Fruit fly (Drosophila melanogaster): ENCODE data around the gene Sgsf.
A peak's percentile ranks its signal among the peaks of the same experiment; 100 is the strongest.

Gene Sgsf

DNA sequence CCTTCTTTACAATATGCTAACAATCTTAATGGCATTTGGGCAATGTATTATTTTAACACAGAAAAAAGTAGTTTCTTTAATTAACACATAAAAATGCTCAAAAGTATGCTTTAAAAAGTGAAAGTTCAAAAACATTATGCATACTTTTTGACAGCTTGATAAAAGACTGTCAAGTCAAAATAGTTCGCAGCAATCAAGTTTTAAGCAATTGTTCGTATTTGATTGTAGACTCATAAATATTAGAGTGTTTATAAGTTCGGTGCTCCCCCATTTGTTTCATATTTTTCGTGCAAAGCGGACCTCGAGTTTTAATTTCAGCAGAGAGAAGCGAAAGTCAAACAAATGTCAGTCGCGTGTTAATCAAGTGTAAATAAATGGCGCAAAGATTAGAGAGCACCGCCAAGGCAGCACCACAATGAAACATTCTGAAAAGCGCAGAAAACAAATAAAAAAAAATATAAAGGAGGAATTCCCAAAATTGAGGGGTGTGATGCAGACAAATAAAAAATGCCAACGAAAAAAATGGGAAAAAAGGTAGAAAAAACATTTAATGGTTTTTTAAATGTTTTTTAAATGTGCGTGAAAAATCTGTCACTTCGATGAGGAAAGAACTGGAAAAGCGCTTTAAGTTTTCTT lies 3.6 kb downstream of the Sgsf start (continued):
- TF ChIP-seq Met (GFP tag; optimal IDR thresholded peaks at IDR 0.05) (peak; percentile 50), fd59A (GFP tag; optimal IDR thresholded peaks at IDR 0.05) (no peak), CG6163 (GFP tag; IDR thresholded peaks at IDR 0.05) (no peak), Lpt (GFP tag; optimal IDR thresholded peaks at IDR 0.05) (no peak), dsx (GFP tag; optimal IDR thresholded peaks at IDR 0.05; ENCODE audit: poor library complexity, severe bottlenecking) (no peak), CG10669 (GFP tag; optimal IDR thresholded peaks at IDR 0.05) (no peak), Hr4 (GFP tag; optimal IDR thresholded peaks at IDR 0.05) (no peak), svp (GFP tag) (peak; percentile 85), CG11762 (GFP tag; optimal IDR thresholded peaks at IDR 0.05; ENCODE audit: insufficient read depth) (no peak), CG32006 (GFP tag; optimal IDR thresholded peaks at IDR 0.05) (no peak), vri (GFP tag; optimal IDR thresholded peaks at IDR 0.05) (no peak), acj6 (GFP tag; optimal IDR thresholded peaks at IDR 0.05) (no peak), Smox (GFP tag; optimal IDR thresholded peaks at IDR 0.05) (peak; percentile 18), CG4318 (GFP tag; optimal IDR thresholded peaks at IDR 0.05) (no peak), topi (GFP tag; optimal IDR thresholded peaks at IDR 0.05) (peak; percentile 45), spab (GFP tag; optimal IDR thresholded peaks at IDR 0.05) (no peak), Eip75B (GFP tag; optimal IDR thresholded peaks at IDR 0.05) (no peak), lz (GFP tag; optimal IDR thresholded peaks at IDR 0.05) (peak; percentile 24), CG11902 (GFP tag; optimal IDR thresholded peaks at IDR 0.05) (no peak), CG1621 (tag; optimal IDR thresholded peaks at IDR 0.05) (no peak), CG3919 (GFP tag; optimal IDR thresholded peaks at IDR 0.05) (no peak), Hr38 (GFP tag; optimal IDR thresholded peaks at IDR 0.05) (no peak), CG6808 (GFP tag; optimal IDR thresholded peaks at IDR 0.05) (no peak), esn (GFP tag; optimal IDR thresholded peaks at IDR 0.05) (peak; percentile 51)

DNA sequence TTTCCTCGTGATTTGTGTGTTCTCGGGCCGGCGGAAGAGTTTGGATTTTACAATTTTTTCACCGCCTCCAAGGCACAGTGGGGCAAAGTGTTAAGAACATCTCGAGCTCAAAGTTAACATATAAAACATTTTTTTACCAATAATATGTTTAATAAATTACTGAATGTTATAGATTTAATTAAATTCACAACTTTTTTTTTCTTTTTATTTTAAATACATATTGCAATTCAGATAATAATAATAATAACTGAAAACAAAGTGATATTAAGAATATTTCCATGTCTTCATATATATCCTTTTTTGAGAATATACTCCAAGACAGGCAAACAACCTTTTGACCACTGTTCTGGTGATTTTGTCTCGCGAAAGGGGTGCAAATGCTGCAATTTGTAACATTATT lies 4.5 kb downstream of the Sgsf start:
- TF ChIP-seq svp (GFP tag) (peak; percentile 3), Sox102F (GFP tag; optimal IDR thresholded peaks at IDR 0.05) (no peak), spab (GFP tag; optimal IDR thresholded peaks at IDR 0.05) (no peak)

DNA sequence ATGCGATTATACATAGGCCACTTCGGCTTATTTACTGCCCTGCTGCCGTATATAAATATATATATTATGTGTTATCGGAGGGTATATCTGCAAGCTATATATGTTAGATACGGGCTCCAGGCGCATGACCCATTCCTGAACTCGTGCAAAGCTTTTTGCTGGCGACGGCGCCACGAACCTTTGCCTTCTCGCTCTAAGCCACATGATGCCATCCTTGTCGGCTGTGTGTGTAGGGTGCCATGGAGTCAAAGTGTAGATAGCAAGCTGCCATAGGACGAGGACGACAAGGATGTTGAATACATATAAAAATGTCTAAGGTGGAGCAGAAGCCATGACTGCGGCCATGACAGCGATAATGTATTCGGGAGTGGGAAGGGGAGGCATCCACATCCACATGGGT lies 6.2 kb downstream of the Sgsf start:
- TF ChIP-seq Lpt (GFP tag; optimal IDR thresholded peaks at IDR 0.05) = no peak
- TF ChIP-seq svp (GFP tag) = peak; percentile 28

DNA sequence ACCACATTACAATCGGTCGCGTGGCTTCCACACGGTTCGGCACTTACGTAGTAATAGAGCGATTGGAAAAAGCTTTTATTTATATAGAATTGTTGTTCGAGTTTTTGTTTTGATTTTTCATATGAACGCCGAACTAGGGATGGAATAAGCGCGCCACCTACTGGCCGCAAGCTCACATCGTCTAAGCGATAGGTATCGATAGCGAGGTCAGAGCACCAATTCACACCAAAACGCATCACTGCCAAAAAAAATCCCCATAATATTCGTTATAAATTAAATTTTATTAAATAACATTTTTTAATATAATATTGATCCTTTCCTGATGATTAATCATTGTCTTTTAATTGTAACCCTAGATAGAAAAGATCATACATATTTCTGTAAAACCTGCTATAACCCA lies 9.0 kb downstream of the Sgsf start, which contains the start of gene CG10038:
Gene CG10038, minus strand, starts transcription at position 148 of the 400 bp plus-strand sequence.
- peak; percentile 45 for TF ChIP-seq esn (GFP tag; optimal IDR thresholded peaks at IDR 0.05)
- TF ChIP-seq Hr39 (GFP tag; optimal IDR thresholded peaks at IDR 0.05) = peak; percentile 21
- TF ChIP-seq pdm3 (GFP tag; optimal IDR thresholded peaks at IDR 0.05) = peak; percentile 35
- TF ChIP-seq salr (GFP tag; optimal IDR thresholded peaks at IDR 0.05) = no peak
- no peak for TF ChIP-seq Eip78C (GFP tag)
- TF ChIP-seq Sox15 (GFP tag; optimal IDR thresholded peaks at IDR 0.05) = no peak
- TF ChIP-seq Met (GFP tag; optimal IDR thresholded peaks at IDR 0.05) = peak; percentile 28
- no peak for TF ChIP-seq Sox102F (GFP tag; optimal IDR thresholded peaks at IDR 0.05)
- peak; percentile 18 for TF ChIP-seq CG6792 (GFP tag; optimal IDR thresholded peaks at IDR 0.05)
- no peak for TF ChIP-seq fd85E (GFP tag; optimal IDR thresholded peaks at IDR 0.05)
- peak; percentile 86 for TF ChIP-seq svp (GFP tag)
- peak; percentile 14 for TF ChIP-seq CG3919 (GFP tag; optimal IDR thresholded peaks at IDR 0.05)
- no peak for TF ChIP-seq vri (GFP tag; optimal IDR thresholded peaks at IDR 0.05)
- peak; percentile 36 for TF ChIP-seq cyc (GFP tag; optimal IDR thresholded peaks at IDR 0.05)
- TF ChIP-seq topi (GFP tag; optimal IDR thresholded peaks at IDR 0.05) = peak; percentile 20
- peak; percentile 27 for TF ChIP-seq lz (GFP tag; optimal IDR thresholded peaks at IDR 0.05)
- no peak for TF ChIP-seq Eip75B (GFP tag; optimal IDR thresholded peaks at IDR 0.05)
- TF ChIP-seq CG31627 (GFP tag; optimal IDR thresholded peaks at IDR 0.05) = peak; percentile 24
- TF ChIP-seq CG3032 (tag; optimal IDR thresholded peaks at IDR 0.05) = peak; percentile 12
- peak; percentile 20 for TF ChIP-seq acj6 (GFP tag; optimal IDR thresholded peaks at IDR 0.05)

All from whole organism, prepupa.